Fruit fly (Drosophila melanogaster) whole organism, adult: ENCODE measurements around the gene toy.

Experiments used
- Clk ChIP-seq: fragments of 200-800 bp; sonication (Bioruptor generic); optimal IDR thresholded peaks from 2 replicates; lab custom pipeline; 2017; ENCODE audit warnings: missing biosample characterization, missing genetic modification characterization
- cnc ChIP-seq, 2 experiments: fragments of >200 bp; optimal IDR thresholded peaks; 2 replicates each; lab custom pipeline; 2017

dm6 chr4:980475-980856 is 9.1 kb upstream of the toy start:
- TF ChIP-seq cnc (optimal IDR thresholded peaks at IDR 0.05; lab: Kevin White, UChicago) (no peak), Clk (GFP tag; lab: Kevin White, UChicago) (no peak)
